Worm (Caenorhabditis elegans): ENCODE measurements around the gene set-16.

- no peak for TF ChIP-seq blmp-1 (tag; optimal IDR thresholded peaks at IDR 0.05)
- TF ChIP-seq ces-1 (GFP tag; optimal IDR thresholded peaks at IDR 0.05) = no peak
- no peak for TF ChIP-seq egl-27 (tag; optimal IDR thresholded peaks at IDR 0.05)
- no peak for TF ChIP-seq ceh-82 (tag; optimal IDR thresholded peaks at IDR 0.05)
- TF ChIP-seq ztf-11 (tag; optimal IDR thresholded peaks at IDR 0.05) = no peak
- TF ChIP-seq zag-1 (tag; optimal IDR thresholded peaks at IDR 0.05) = no peak
- TF ChIP-seq alr-1 (tag; optimal IDR thresholded peaks at IDR 0.05; ENCODE audit: borderline replicate concordance) = no peak
- TF ChIP-seq skn-1 (tag; optimal IDR thresholded peaks at IDR 0.05) = no peak
- TF ChIP-seq rnt-1 (tag; optimal IDR thresholded peaks at IDR 0.05) = no peak
Measured at ce11 chrIII:13652708-13653107, 9.0 kb downstream of the set-16 start.
